Fruit fly (Drosophila melanogaster): ENCODE measurements around the gene CG7271.

Gene CG7271

DNA sequence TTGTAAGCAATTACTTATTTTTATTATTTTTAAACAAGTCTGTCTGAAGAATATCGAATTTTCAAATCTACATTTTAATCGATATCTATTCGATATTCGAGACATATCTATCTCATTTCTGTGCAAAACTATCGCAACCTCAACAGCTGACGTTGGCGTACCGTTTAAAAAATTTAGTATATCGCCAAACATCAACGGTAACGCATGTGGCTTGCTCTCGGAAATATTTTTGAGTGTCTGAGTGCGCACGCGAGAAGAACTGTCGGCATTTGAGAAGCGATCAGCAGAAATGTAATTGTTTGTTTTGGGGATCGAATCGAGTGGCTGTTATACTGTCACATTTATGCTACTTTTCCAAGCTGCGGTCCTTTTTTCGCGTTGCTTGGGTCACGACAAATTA, 37.2 kb downstream of the CG7271 start, which contains the start of gene MYPT-75D (continued):
- peak; percentile 86 for TF ChIP-seq unc-4 (GFP tag; IDR thresholded peaks at IDR 0.05; ENCODE audit: partially characterized antibody)
- TF ChIP-seq CG2678 (tag; optimal IDR thresholded peaks at IDR 0.05), result peak; percentile 39
- peak; percentile 47 for TF ChIP-seq Deaf1 (tag; optimal IDR thresholded peaks at IDR 0.05)
- TF ChIP-seq HmgZ (tag; optimal IDR thresholded peaks at IDR 0.05), result peak; percentile 68
- TF ChIP-seq kay (GFP tag; optimal IDR thresholded peaks at IDR 0.05), result no peak
- peak; percentile 83 for TF ChIP-seq chm (GFP tag; IDR thresholded peaks at IDR 0.05)
- TF ChIP-seq Drgx (GFP tag; IDR thresholded peaks at IDR 0.05), result no peak
- TF ChIP-seq CG8944 (GFP tag; optimal IDR thresholded peaks at IDR 0.05), result no peak
- TF ChIP-seq CkIIα-i1 (GFP tag; IDR thresholded peaks at IDR 0.05), result no peak
- peak; percentile 28 for TF ChIP-seq YL-1 (GFP tag; optimal IDR thresholded peaks at IDR 0.05)
- peak; percentile 91 for TF ChIP-seq CG2116 (GFP tag; optimal IDR thresholded peaks at IDR 0.05)
- TF ChIP-seq CG31441 (GFP tag; IDR thresholded peaks at IDR 0.05), result no peak
- peak; percentile 41 for TF ChIP-seq CG4282 (GFP tag; optimal IDR thresholded peaks at IDR 0.05)
- TF ChIP-seq tio (GFP tag; optimal IDR thresholded peaks at IDR 0.05), result no peak
- TF ChIP-seq gsb (GFP tag; IDR thresholded peaks at IDR 0.05), result no peak
- no peak for TF ChIP-seq az2 (GFP tag; optimal IDR thresholded peaks at IDR 0.05)
- TF ChIP-seq onecut (GFP tag; IDR thresholded peaks at IDR 0.05), result peak; percentile 48
- peak; percentile 30 for TF ChIP-seq CG15601 (tag; optimal IDR thresholded peaks at IDR 0.05)
- TF ChIP-seq CG12104 (GFP tag; optimal IDR thresholded peaks at IDR 0.05), result no peak
- peak; percentile 25 for TF ChIP-seq fd102C (GFP tag; optimal IDR thresholded peaks at IDR 0.05)
- TF ChIP-seq cas (GFP tag; IDR thresholded peaks at IDR 0.05), result no peak
- peak; percentile 30 for TF ChIP-seq luna (GFP tag; optimal IDR thresholded peaks at IDR 0.05)
- no peak for TF ChIP-seq C15 (GFP tag; IDR thresholded peaks at IDR 0.05)
- peak; percentile 59 for TF ChIP-seq CG10267 (tag; optimal IDR thresholded peaks at IDR 0.05)
- no peak for TF ChIP-seq CG9817 (tag; optimal IDR thresholded peaks at IDR 0.05)
- no peak for TF ChIP-seq CG13123 (GFP tag; optimal IDR thresholded peaks at IDR 0.05)
- peak; percentile 36 for TF ChIP-seq MBD-R2 (GFP tag; IDR thresholded peaks at IDR 0.05)
- TF ChIP-seq zfh2 (GFP tag; optimal IDR thresholded peaks at IDR 0.05), result no peak
- TF ChIP-seq grau (tag; optimal IDR thresholded peaks at IDR 0.05), result peak; percentile 27
- TF ChIP-seq cad (GFP tag; optimal IDR thresholded peaks at IDR 0.05), result no peak
- TF ChIP-seq fd96Cb (tag; optimal IDR thresholded peaks at IDR 0.05), result no peak
- TF ChIP-seq row (GFP tag; IDR thresholded peaks at IDR 0.05), result 0 out of 3 replicates have a peak, but pooled peaks have one; percentile 33
- no peak for TF ChIP-seq B-H1 (GFP tag; IDR thresholded peaks at IDR 0.05)
- no peak for TF ChIP-seq CG8359 (GFP tag; optimal IDR thresholded peaks at IDR 0.05; ENCODE audit: borderline replicate concordance)
- no peak for TF ChIP-seq Kr (GFP tag; optimal IDR thresholded peaks at IDR 0.05)
- no peak for TF ChIP-seq CG8478 (optimal IDR thresholded peaks at IDR 0.05)
- no peak for TF ChIP-seq tup (GFP tag; optimal IDR thresholded peaks at IDR 0.05)
- no peak for TF ChIP-seq Usf (GFP tag; optimal IDR thresholded peaks at IDR 0.05)
- peak; percentile 91 for TF ChIP-seq zen2 (GFP tag; IDR thresholded peaks at IDR 0.05; ENCODE audit: partially characterized antibody)
- no peak for TF ChIP-seq E2f1 (GFP tag; IDR thresholded peaks at IDR 0.05)
- TF ChIP-seq hb (GFP tag; IDR thresholded peaks at IDR 0.05; ENCODE audit: partially characterized antibody), result peak; percentile 68; the same call in 2 of the 3 replicates
- no peak for TF ChIP-seq dan (GFP tag; IDR thresholded peaks at IDR 0.05)
- peak; percentile 90 for TF ChIP-seq CG42726 (GFP tag; IDR thresholded peaks at IDR 0.05; ENCODE audit: partially characterized antibody)
- TF ChIP-seq bsh (GFP tag; optimal IDR thresholded peaks at IDR 0.05), result peak in 1 of 2 experiments; percentile 15
- no peak for TF ChIP-seq Mrtf (GFP tag; IDR thresholded peaks at IDR 0.05)
- peak; percentile 79 for TF ChIP-seq CG14860 (GFP tag; IDR thresholded peaks at IDR 0.05; ENCODE audit: partially characterized antibody)
- peak; percentile 57 for TF ChIP-seq kni (GFP tag; optimal IDR thresholded peaks at IDR 0.05)
- no peak for TF ChIP-seq CG30403 (GFP tag; optimal IDR thresholded peaks at IDR 0.05)
- TF ChIP-seq CG13424 (tag; optimal IDR thresholded peaks at IDR 0.05), result peak; percentile 11
- TF ChIP-seq CG43689 (GFP tag; IDR thresholded peaks at IDR 0.05), result no peak
- no peak for TF ChIP-seq bab2 (GFP tag; optimal IDR thresholded peaks at IDR 0.05)
- no peak for TF ChIP-seq Bdp1 (GFP tag; optimal IDR thresholded peaks at IDR 0.05)
